Fruit fly (Drosophila melanogaster) whole organism, embryonic: Measurements from ENCODE around the gene CG17612.

Experiments
- CG17802 ChIP-seq: fragments of 200-800 bp; sonication (Bioruptor generic); optimal IDR thresholded peaks from 2 replicates; lab custom pipeline; 2018; ENCODE audit warnings: missing biosample characterization, mild to moderate bottlenecking, missing genetic modification characterization, moderate library complexity
- CG3726 ChIP-seq: fragments of 200-800 bp; sonication (Bioruptor generic); IDR thresholded peaks from 3 replicates; pipeline ENCODE4, ENCODE4 v1.3.6; 2022; ENCODE audit warnings: missing biosample characterization, missing genetic modification characterization
- CG7987 ChIP-seq: fragments of 200-800 bp; sonication (Bioruptor generic); optimal IDR thresholded peaks from 2 replicates; lab custom pipeline; 2018; ENCODE audit warnings: missing biosample characterization, mild to moderate bottlenecking, missing genetic modification characterization, moderate library complexity
- Ravus ChIP-seq: fragments of 200-800 bp; sonication (Bioruptor generic); IDR thresholded peaks from 2 replicates; pipeline ENCODE4 v1.3.6; 2022; ENCODE audit warnings: missing biosample characterization, missing genetic modification characterization
- fd102C ChIP-seq: fragments of 200-800 bp; sonication (Bioruptor generic); optimal IDR thresholded peaks from 2 replicates; lab custom pipeline; 2018; ENCODE audit warnings: missing biosample characterization, mild to moderate bottlenecking, missing genetic modification characterization, moderate library complexity
- hbn ChIP-seq: fragments of 200-800 bp; sonication (Bioruptor generic); IDR thresholded peaks from 2 replicates; pipeline ENCODE4 v1.3.6; 2022; ENCODE audit warnings: missing biosample characterization, missing genetic modification characterization; ENCODE audit not compliant: partially characterized antibody
- zfh2 ChIP-seq: fragments of 200-800 bp; sonication (Bioruptor generic); optimal IDR thresholded peaks from 2 replicates; lab custom pipeline; 2016; ENCODE audit warnings: missing biosample characterization, missing genetic modification characterization

- TF ChIP-seq fd102C (GFP tag; lab: Kevin White, UChicago) (no peak), CG7987 (GFP tag; lab: Kevin White, UChicago) (no peak), Ravus (no peak), hbn (no peak), zfh2 (no peak), CG3726 (GFP tag; lab: Robert Waterston, UW) (no peak), CG17802 (tag; lab: Kevin White, UChicago) (no peak)
These were observed 5.5 kb upstream of the CG17612 start, which contains the start of gene Tps1 for dm6 chr2L:4388027-4388426.
